Worm (Caenorhabditis elegans) whole organism, young adult: Measurements from ENCODE around the gene F47G3.1.

Experiments
- B0035.1 ChIP-seq: sonication (generic microtip); optimal IDR thresholded peaks from 2 replicates; lab custom pipeline; 2016; ENCODE audit warnings: missing genetic modification characterization, mild to moderate bottlenecking, missing compliant biosample characterization, missing genotype, missing genetic modification reagents
- D2030.7 ChIP-seq: fragments of 200-800 bp; sonication (Bioruptor generic); IDR thresholded peaks from 2 replicates; pipeline ENCODE4 v1.3.6; 2022; ENCODE audit warnings: missing genetic modification reagents, missing genetic modification characterization, missing compliant biosample characterization
- F23B12.7 ChIP-seq: sonication (generic microtip); optimal IDR thresholded peaks from 2 replicates; lab custom pipeline; 2017; ENCODE audit warnings: missing genetic modification characterization, mild to moderate bottlenecking, missing compliant biosample characterization, antibody characterized with exemption, moderate library complexity; ENCODE audit not compliant: insufficient read depth
- F39B2.1 ChIP-seq: fragments of 200-800 bp; sonication (Bioruptor generic); IDR thresholded peaks from 2 replicates; pipeline ENCODE4 v1.3.6; 2022; ENCODE audit warnings: missing genetic modification reagents, missing genetic modification characterization, missing compliant biosample characterization
- Y53G8AR.9 ChIP-seq: fragments of 200-800 bp; sonication (Bioruptor generic); conservative IDR thresholded peaks from 2 replicates; pipeline ENCODE4 v1.3.6; 2022; ENCODE audit warnings: missing genetic modification reagents, missing genetic modification characterization, missing compliant biosample characterization
- Y56A3A.18 ChIP-seq: fragments of 200-800 bp; sonication (Bioruptor generic); IDR thresholded peaks from 2 replicates; pipeline ENCODE4 v1.3.6; 2022; ENCODE audit warnings: missing genetic modification reagents, missing genetic modification characterization, missing compliant biosample characterization
- ama-1 ChIP-seq, 3 experiments: fragments of 150-350 bp in 1 of 3; sonication (generic microtip) in 2 of 3; optimal IDR thresholded peaks; 2 replicates each; lab custom pipeline; 2014 to 2018; ENCODE audit warnings: missing biosample characterization in 2 of 3, missing genetic modification characterization in 2 of 3, missing genetic modification reagents in 2 of 3
- aptf-3 ChIP-seq: fragments of 200-800 bp; sonication (Bioruptor generic); IDR thresholded peaks from 2 replicates; pipeline ENCODE4 v1.3.6; 2022; ENCODE audit warnings: missing genetic modification characterization, missing compliant biosample characterization
- attf-3 ChIP-seq: fragments of 200-800 bp; sonication (Bioruptor generic); conservative IDR thresholded peaks from 2 replicates; pipeline ENCODE4 v1.3.6; 2022; ENCODE audit warnings: missing genetic modification reagents, missing genetic modification characterization, missing compliant biosample characterization
- bed-2 ChIP-seq: fragments of 200-800 bp; sonication (Bioruptor generic); IDR thresholded peaks from 2 replicates; pipeline ENCODE4 v1.3.6; 2022; ENCODE audit warnings: missing genetic modification reagents, missing genetic modification characterization, missing compliant biosample characterization
- cebp-1 ChIP-seq, 2 experiments: fragments of 200-800 bp in 1 of 2; sonication (Bioruptor generic) in 1 of 2; sonication (generic microtip) in 1 of 2; IDR thresholded peaks in 1 of 2; optimal IDR thresholded peaks in 1 of 2; 2 replicates each; pipeline versions ENCODE4 v1.3.6 to Lab custom; 2017 to 2022; ENCODE audit warnings: missing compliant biosample characterization in 2 of 2, missing genetic modification characterization in 2 of 2, mild to moderate bottlenecking in 1 of 2, missing genetic modification reagents in 1 of 2, moderate library complexity in 1 of 2
- ceh-100 ChIP-seq: fragments of 200-800 bp; sonication (Bioruptor generic); IDR thresholded peaks from 2 replicates; pipeline ENCODE4 v1.3.6; 2022; ENCODE audit warnings: missing genetic modification reagents, missing genetic modification characterization, missing compliant biosample characterization
- ceh-91 ChIP-seq: fragments of 200-800 bp; sonication (Bioruptor generic); IDR thresholded peaks from 2 replicates; pipeline ENCODE4 v1.3.6; 2022; ENCODE audit warnings: missing genetic modification reagents, missing genetic modification characterization, missing compliant biosample characterization
- chd-7 ChIP-seq: sonication (generic microtip); optimal IDR thresholded peaks from 2 replicates; lab custom pipeline; 2016; ENCODE audit warnings: mild to moderate bottlenecking, missing genetic modification characterization, moderate library complexity, missing compliant biosample characterization
- dox-1 ChIP-seq: fragments of 200-800 bp; sonication (Bioruptor generic); IDR thresholded peaks from 2 replicates; pipeline ENCODE4 v1.3.6; 2022; ENCODE audit warnings: missing genetic modification reagents, missing genetic modification characterization, missing compliant biosample characterization
- dpff-1 ChIP-seq: sonication (generic microtip); optimal IDR thresholded peaks from 2 replicates; lab custom pipeline; 2017; ENCODE audit warnings: mild to moderate bottlenecking, missing genetic modification characterization, missing compliant biosample characterization
- egrh-3 ChIP-seq: fragments of 200-800 bp; sonication (Bioruptor generic); IDR thresholded peaks from 2 replicates; pipeline ENCODE4 v1.3.6; 2022; ENCODE audit warnings: missing genetic modification reagents, missing genetic modification characterization, missing compliant biosample characterization
- ets-4 ChIP-seq: fragments of 200-800 bp; sonication (Bioruptor generic); optimal IDR thresholded peaks from 2 replicates; lab custom pipeline; 2018; ENCODE audit warnings: mild to moderate bottlenecking, missing genetic modification characterization, missing compliant biosample characterization
- hmg-1.2 ChIP-seq: fragments of 200-800 bp; sonication (Bioruptor generic); IDR thresholded peaks from 2 replicates; pipeline ENCODE4 v1.3.6; 2022; ENCODE audit warnings: missing genetic modification reagents, missing genetic modification characterization, missing compliant biosample characterization
- hmg-20 ChIP-seq: fragments of 200-800 bp; sonication (Bioruptor generic); IDR thresholded peaks from 2 replicates; pipeline ENCODE4 v1.3.6; 2022; ENCODE audit warnings: missing genetic modification reagents, missing genetic modification characterization, missing compliant biosample characterization
- let-607 ChIP-seq, 2 experiments: fragments of 200-800 bp in 1 of 2; sonication (Bioruptor generic) in 1 of 2; sonication (generic microtip) in 1 of 2; optimal IDR thresholded peaks; 2 replicates each; lab custom pipeline; 2016 to 2018; ENCODE audit warnings: mild to moderate bottlenecking in 2 of 2, missing compliant biosample characterization in 2 of 2, missing genetic modification characterization in 2 of 2, moderate library complexity in 2 of 2, missing genotype in 1 of 2
- lin-35 ChIP-seq, 3 experiments: fragments of 150-350 bp in 2 of 3; sonication (generic microtip) in 1 of 3; optimal IDR thresholded peaks; 2 replicates each; lab custom pipeline; 2014 to 2018; ENCODE audit warnings: missing biosample characterization in 3 of 3, missing genetic modification characterization in 3 of 3, missing genetic modification reagents in 3 of 3
- lin-54 ChIP-seq: fragments of 200-800 bp; sonication (Bioruptor generic); optimal IDR thresholded peaks from 2 replicates; lab custom pipeline; 2018; ENCODE audit warnings: mild to moderate bottlenecking, missing genetic modification characterization, missing compliant biosample characterization
- madf-3 ChIP-seq: fragments of 200-800 bp; sonication (Bioruptor generic); IDR thresholded peaks from 2 replicates; pipeline ENCODE4 v1.3.6; 2022; ENCODE audit warnings: missing genetic modification reagents, missing genetic modification characterization, missing compliant biosample characterization
- mel-28 ChIP-seq: sonication (generic microtip); optimal IDR thresholded peaks from 2 replicates; lab custom pipeline; 2016; ENCODE audit warnings: borderline replicate concordance, mild to moderate bottlenecking, missing genetic modification characterization, missing compliant biosample characterization
- nfyb-1 ChIP-seq: fragments of 200-800 bp; sonication (Bioruptor generic); IDR thresholded peaks from 2 replicates; pipeline ENCODE4 v1.3.6; 2022; ENCODE audit warnings: missing genetic modification reagents, missing genetic modification characterization, missing compliant biosample characterization
- nhr-80 ChIP-seq: sonication (generic microtip); optimal IDR thresholded peaks from 2 replicates; lab custom pipeline; 2016; ENCODE audit warnings: missing genetic modification characterization, missing compliant biosample characterization
- nhr-90 ChIP-seq: sonication (generic microtip); optimal IDR thresholded peaks from 2 replicates; lab custom pipeline; 2016; ENCODE audit warnings: missing genotype, mild to moderate bottlenecking, missing genetic modification characterization, missing compliant biosample characterization
- pbrm-1 ChIP-seq: fragments of 200-800 bp; sonication (Bioruptor generic); IDR thresholded peaks from 2 replicates; pipeline ENCODE4 v1.3.6; 2022; ENCODE audit warnings: missing genetic modification reagents, missing genetic modification characterization, missing compliant biosample characterization
- rcor-1 ChIP-seq: fragments of 200-800 bp; sonication (Bioruptor generic); IDR thresholded peaks from 2 replicates; pipeline ENCODE4 v1.3.6; 2022; ENCODE audit warnings: missing genetic modification reagents, missing genetic modification characterization, missing compliant biosample characterization
- rec-8 ChIP-seq, 2 experiments: sonication (generic microtip); optimal IDR thresholded peaks; 2 replicates each; lab custom pipeline; 2016; ENCODE audit warnings: mild to moderate bottlenecking in 2 of 2, missing genetic modification characterization in 2 of 2, missing genetic modification reagents in 2 of 2, missing genotype in 2 of 2, missing biosample characterization in 1 of 2, missing compliant biosample characterization in 1 of 2, moderate library complexity in 1 of 2
- rpc-1 ChIP-seq, 2 experiments: fragments of 150-350 bp in 1 of 2; sonication (generic microtip) in 1 of 2; optimal IDR thresholded peaks; 2 replicates each; lab custom pipeline; 2014 to 2018; ENCODE audit warnings: missing biosample characterization in 1 of 2, missing genetic modification characterization in 1 of 2, missing genetic modification reagents in 1 of 2, missing genotype in 1 of 2
- snpc-1.1 ChIP-seq: sonication (generic microtip); optimal IDR thresholded peaks from 2 replicates; lab custom pipeline; 2017; ENCODE audit warnings: missing genetic modification characterization, mild to moderate bottlenecking, missing compliant biosample characterization, antibody characterized with exemption, moderate library complexity, missing genotype, missing genetic modification reagents; ENCODE audit not compliant: insufficient read depth
- tbx-9 ChIP-seq: sonication (generic microtip); optimal IDR thresholded peaks from 2 replicates; lab custom pipeline; 2016; ENCODE audit warnings: borderline replicate concordance, missing genetic modification characterization, inconsistent platforms, missing compliant biosample characterization
- unc-130 ChIP-seq: sonication (generic microtip); optimal IDR thresholded peaks from 2 replicates; lab custom pipeline; 2016; ENCODE audit warnings: missing genetic modification reagents, missing genetic modification characterization, missing compliant biosample characterization
- unc-62 ChIP-seq: fragments of 150-350 bp; optimal IDR thresholded peaks from 2 replicates; lab custom pipeline; 2014; ENCODE audit warnings: missing biosample characterization, missing genetic modification reagents, missing genetic modification characterization
- zfh-2 ChIP-seq: fragments of 200-800 bp; sonication (Bioruptor generic); conservative IDR thresholded peaks from 2 replicates; pipeline ENCODE4 v1.3.6; 2022; ENCODE audit warnings: missing genetic modification reagents, missing genetic modification characterization, missing compliant biosample characterization
- zim-3 ChIP-seq: sonication (generic microtip); optimal IDR thresholded peaks from 2 replicates; lab custom pipeline; 2017; ENCODE audit warnings: mild to moderate bottlenecking, missing genetic modification characterization, moderate library complexity, missing compliant biosample characterization
- ztf-18 ChIP-seq: sonication (generic microtip); optimal IDR thresholded peaks from 2 replicates; lab custom pipeline; 2016; ENCODE audit warnings: missing genotype, mild to moderate bottlenecking, missing genetic modification characterization, missing compliant biosample characterization
- ztf-22 ChIP-seq: fragments of 200-800 bp; sonication (Bioruptor generic); optimal IDR thresholded peaks from 2 replicates; lab custom pipeline; 2018; ENCODE audit warnings: mild to moderate bottlenecking, missing genetic modification characterization, moderate library complexity, missing compliant biosample characterization
- ztf-25 ChIP-seq: fragments of 200-800 bp; sonication (Bioruptor generic); IDR thresholded peaks from 2 replicates; pipeline ENCODE4 v1.3.6; 2022; ENCODE audit warnings: missing genetic modification reagents, missing genetic modification characterization, missing compliant biosample characterization
- ztf-28 ChIP-seq: fragments of 200-800 bp; sonication (Bioruptor generic); IDR thresholded peaks from 2 replicates; pipeline ENCODE4 v1.3.6; 2022; ENCODE audit warnings: missing genetic modification reagents, missing genetic modification characterization, missing compliant biosample characterization
- ztf-3 ChIP-seq: fragments of 200-800 bp; sonication (Bioruptor generic); optimal IDR thresholded peaks from 2 replicates; lab custom pipeline; 2018; ENCODE audit warnings: mild to moderate bottlenecking, missing genetic modification characterization, missing compliant biosample characterization

Gene F47G3.1

DNA sequence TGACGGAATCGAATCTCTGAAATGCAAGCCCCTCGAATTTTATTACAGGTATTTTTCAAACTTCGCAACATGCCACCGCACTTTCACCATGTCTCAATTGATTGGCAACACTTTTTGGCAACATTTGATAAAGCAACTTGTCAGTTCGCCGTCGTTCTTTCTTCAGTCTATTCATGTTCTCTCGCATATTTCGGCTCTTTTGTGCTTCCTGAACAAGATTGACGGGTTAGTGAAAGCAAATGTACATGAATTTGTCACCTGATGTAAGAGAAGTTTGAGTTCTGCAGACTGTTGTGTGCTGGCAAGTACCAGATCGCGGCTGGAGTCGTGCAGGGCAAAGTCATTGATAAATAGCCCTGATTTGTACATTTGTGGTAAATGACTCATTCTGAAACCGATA is 36.6 kb downstream of the F47G3.1 start (continued):
- TF ChIP-seq ceh-91 (GFP tag; lab: Robert Waterston, UW), result no peak
- TF ChIP-seq zfh-2 (GFP tag; lab: Robert Waterston, UW), result no peak
- no peak for TF ChIP-seq F39B2.1 (GFP tag; lab: Robert Waterston, UW)
- TF ChIP-seq ztf-18 (tag; lab: Kevin White, UChicago), result no peak
- TF ChIP-seq chd-7 (tag; lab: Kevin White, UChicago), result peak; percentile 13
- no peak for TF ChIP-seq ztf-28
- no peak for TF ChIP-seq hmg-1.2
- peak; percentile 76 for TF ChIP-seq unc-62 (GFP tag; lab: Kevin White, UChicago)
- no peak for TF ChIP-seq B0035.1
- TF ChIP-seq nhr-90 (tag; lab: Kevin White, UChicago), result peak; percentile 12
- TF ChIP-seq nhr-80 (tag; lab: Kevin White, UChicago), result peak; percentile 96
- no peak for TF ChIP-seq ama-1 (optimal IDR thresholded peaks at IDR 0.05; lab: Kevin White, UChicago)
- no peak for TF ChIP-seq ama-1 (GFP tag; optimal IDR thresholded peaks at IDR 0.05; lab: Kevin White, UChicago)
- TF ChIP-seq bed-2 (GFP tag; lab: Robert Waterston, UW), result no peak
- no peak for TF ChIP-seq ztf-25 (GFP tag; lab: Robert Waterston, UW)
- TF ChIP-seq dox-1, result peak; percentile 58; the same call in 1 of the 2 replicates
- TF ChIP-seq lin-54 (GFP tag; lab: Kevin White, UChicago), result no peak
- TF ChIP-seq ceh-100 (GFP tag; lab: Robert Waterston, UW), result no peak
- peak; percentile 47 for TF ChIP-seq ets-4 (GFP tag; lab: Kevin White, UChicago)
- TF ChIP-seq D2030.7 (GFP tag; lab: Robert Waterston, UW), result no peak
- TF ChIP-seq egrh-3 (GFP tag; lab: Robert Waterston, UW), result no peak
- no peak for TF ChIP-seq dpff-1 (tag; lab: Kevin White, UChicago)

ce11 chrX:2425284-2425683 is 39.7 kb downstream of the F47G3.1 start:
- no peak for TF ChIP-seq ceh-91 (GFP tag; lab: Robert Waterston, UW)
- TF ChIP-seq unc-130 (GFP tag; lab: Kevin White, UChicago), result no peak
- no peak for TF ChIP-seq let-607 (tag; optimal IDR thresholded peaks at IDR 0.05; lab: Kevin White, UChicago)
- TF ChIP-seq rec-8 (tag; optimal IDR thresholded peaks at IDR 0.05; lab: Kevin White, UChicago), result no peak
- no peak for TF ChIP-seq lin-35 (GFP tag; optimal IDR thresholded peaks at IDR 0.05; lab: Kevin White, UChicago)
- TF ChIP-seq cebp-1 (GFP tag; IDR thresholded peaks at IDR 0.05; lab: Robert Waterston, UW), result no peak
- no peak for TF ChIP-seq cebp-1 (tag; optimal IDR thresholded peaks at IDR 0.05; lab: Kevin White, UChicago)
- TF ChIP-seq tbx-9 (tag; lab: Kevin White, UChicago), result no peak
- no peak for TF ChIP-seq F23B12.7
- no peak for TF ChIP-seq madf-3
- TF ChIP-seq rpc-1 (optimal IDR thresholded peaks at IDR 0.05; lab: Kevin White, UChicago), result no peak
- no peak for TF ChIP-seq rpc-1 (tag; optimal IDR thresholded peaks at IDR 0.05; lab: Kevin White, UChicago)

- TF ChIP-seq F23B12.7 (no peak), D2030.7 (GFP tag; lab: Robert Waterston, UW) (no peak)
These were observed 41.4 kb downstream of the F47G3.1 start for ce11 chrX:2426932-2427331.

DNA sequence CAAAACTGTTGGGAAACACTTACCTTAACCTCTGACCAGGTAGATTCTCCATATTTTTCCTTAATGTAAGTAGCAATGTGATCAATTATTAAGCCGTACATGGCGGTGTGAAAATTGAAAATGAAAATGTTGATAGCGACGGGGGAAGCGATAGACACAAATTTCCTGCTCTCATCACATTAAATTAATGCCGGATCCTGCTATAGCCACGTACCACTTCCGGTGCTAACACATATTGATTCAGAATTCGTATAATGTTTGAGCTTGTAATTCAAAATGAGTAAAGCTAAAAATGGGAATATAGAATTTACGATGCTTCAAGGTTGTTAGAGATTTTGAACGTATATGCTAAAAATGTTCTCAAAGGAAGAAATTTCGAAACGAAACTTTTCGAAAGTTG is 41.9 kb downstream of the F47G3.1 start, which contains the start of gene gcy-31:
TSS of gene gcy-31 (minus strand) at position 101 of the 400 bp plus-strand sequence.
- no peak for TF ChIP-seq mel-28
- TF ChIP-seq Y53G8AR.9 (GFP tag; lab: Robert Waterston, UW), result no peak
- TF ChIP-seq F39B2.1 (GFP tag; lab: Robert Waterston, UW), result no peak
- no peak for TF ChIP-seq nfyb-1 (GFP tag; lab: Robert Waterston, UW)
- no peak for TF ChIP-seq hmg-20 (GFP tag; lab: Robert Waterston, UW)
- TF ChIP-seq attf-3, result no peak
- TF ChIP-seq Y56A3A.18 (GFP tag; lab: Robert Waterston, UW), result no peak
- TF ChIP-seq ztf-22 (GFP tag; lab: Kevin White, UChicago), result no peak
- no peak for TF ChIP-seq pbrm-1 (GFP tag; lab: Robert Waterston, UW)
- TF ChIP-seq rcor-1 (GFP tag; lab: Robert Waterston, UW), result no peak
- no peak for TF ChIP-seq ztf-3 (GFP tag; lab: Kevin White, UChicago)
- TF ChIP-seq zim-3 (tag; lab: Kevin White, UChicago), result no peak
- TF ChIP-seq snpc-1.1 (tag; lab: Kevin White, UChicago), result no peak
- TF ChIP-seq zfh-2 (GFP tag; lab: Robert Waterston, UW), result no peak
- TF ChIP-seq aptf-3 (GFP tag; lab: Robert Waterston, UW), result no peak
